Fruit fly (Drosophila melanogaster): ENCODE data around the gene CG4709.

Gene CG4709

DNA sequence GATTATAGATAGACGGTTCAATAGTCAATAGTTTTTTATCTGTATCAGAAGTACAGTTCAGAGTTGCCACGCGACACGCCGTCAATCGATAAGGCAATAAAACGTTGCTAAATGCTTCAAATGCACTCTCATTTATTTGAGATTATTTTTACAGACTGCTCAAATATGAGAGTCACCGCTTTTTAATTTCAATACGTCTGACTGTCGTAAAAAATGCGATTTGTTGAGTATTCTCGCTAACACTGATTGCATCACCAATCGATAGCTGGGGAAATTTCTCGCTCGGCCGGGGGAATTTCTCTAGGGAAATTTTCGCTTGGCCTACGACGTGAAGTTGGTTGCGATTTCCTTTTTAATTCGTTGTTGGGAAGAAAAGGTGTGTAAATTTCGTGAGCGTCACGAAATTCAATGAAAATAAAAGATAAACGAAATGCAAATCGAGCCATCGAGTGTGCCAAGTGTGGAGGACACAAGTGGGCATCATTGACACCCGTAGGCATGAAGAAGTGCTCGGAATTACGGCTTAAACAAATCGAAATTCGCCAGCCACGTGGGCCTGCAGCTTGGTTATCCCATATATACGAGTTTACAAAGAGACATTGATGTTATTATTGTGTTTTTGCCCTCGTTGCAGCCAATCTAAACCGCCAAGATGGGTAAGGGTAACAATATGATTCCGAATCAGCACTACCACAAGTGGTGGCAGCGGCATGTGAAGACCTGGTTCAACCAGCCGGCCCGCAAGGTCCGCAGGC, 13.0 kb downstream of the CG4709 start, which contains the start of the genes Dref and RpL13:
Gene Dref, minus strand, starts transcription at position 247 of the 755 bp plus-strand sequence.
Gene RpL13, plus strand, starts transcription at position 331 of the 755 bp plus-strand sequence.
- TF ChIP-seq Jra (GFP tag; optimal IDR thresholded peaks at IDR 0.05) (peak; percentile 71), Dif (GFP tag; optimal IDR thresholded peaks at IDR 0.05; ENCODE audit: partially characterized antibody) (no peak), brk (GFP tag; optimal IDR thresholded peaks at IDR 0.05) (no peak), sage (GFP tag; optimal IDR thresholded peaks at IDR 0.05) (no peak), pan (optimal IDR thresholded peaks at IDR 0.05) (no peak), Hnf4 (GFP tag; optimal IDR thresholded peaks at IDR 0.05) (peak; percentile 84), lola (GFP tag; optimal IDR thresholded peaks at IDR 0.05) (no peak), Hr78 (GFP tag; optimal IDR thresholded peaks at IDR 0.05) (no peak), ey (GFP tag; optimal IDR thresholded peaks at IDR 0.05) (peak; percentile 74), Hr83 (GFP tag; optimal IDR thresholded peaks at IDR 0.05; ENCODE audit: poor library complexity, severe bottlenecking) (peak; percentile 94), CrebA (GFP tag; optimal IDR thresholded peaks at IDR 0.05; ENCODE audit: borderline replicate concordance) (no peak), Abd-B (GFP tag; optimal IDR thresholded peaks at IDR 0.05) (no peak), woc (GFP tag; optimal IDR thresholded peaks at IDR 0.05) (peak; percentile 53), Rel (GFP tag; optimal IDR thresholded peaks at IDR 0.05) (no peak), Rel (tag; optimal IDR thresholded peaks at IDR 0.05) (peak; percentile 80), psq (GFP tag; optimal IDR thresholded peaks at IDR 0.05) (peak; percentile 60), N (GFP tag; optimal IDR thresholded peaks at IDR 0.05) (no peak), Sp1 (GFP tag; optimal IDR thresholded peaks at IDR 0.05) (peak; percentile 93), OdsH (GFP tag; optimal IDR thresholded peaks at IDR 0.05) (peak; percentile 88), dsf (GFP tag; optimal IDR thresholded peaks at IDR 0.05; ENCODE audit: borderline replicate concordance) (peak; percentile 53), Myc (optimal IDR thresholded peaks at IDR 0.05) (peak; percentile 77), h (GFP tag; optimal IDR thresholded peaks at IDR 0.05) (peak; percentile 90), jim (GFP tag; optimal IDR thresholded peaks at IDR 0.05) (no peak), usp (GFP tag; optimal IDR thresholded peaks at IDR 0.05) (no peak), Vsx2 (GFP tag; optimal IDR thresholded peaks at IDR 0.05; ENCODE audit: partially characterized antibody) (no peak), CG32264 (GFP tag; optimal IDR thresholded peaks at IDR 0.05) (peak; percentile 57), dl (GFP tag; optimal IDR thresholded peaks at IDR 0.05; ENCODE audit: insufficient read depth in 1 of 2, partially characterized antibody in 2 of 2) (no peak), br (GFP tag; optimal IDR thresholded peaks at IDR 0.05) (peak; percentile 88), rgr (GFP tag; optimal IDR thresholded peaks at IDR 0.05) (peak; percentile 88), fru (GFP tag; optimal IDR thresholded peaks at IDR 0.05) (peak; percentile 83), foxo (GFP tag; optimal IDR thresholded peaks at IDR 0.05) (peak; percentile 67 to 73), Dfd (GFP tag; optimal IDR thresholded peaks at IDR 0.05) (no peak), HLH106 (tag; optimal IDR thresholded peaks at IDR 0.05) (peak; percentile 81), CG9705 (GFP tag; optimal IDR thresholded peaks at IDR 0.05) (peak; percentile 88), dmrt93B (GFP tag; optimal IDR thresholded peaks at IDR 0.05) (peak; percentile 86), GATAd (GFP tag; optimal IDR thresholded peaks at IDR 0.05) (no peak), Mio (GFP tag; optimal IDR thresholded peaks at IDR 0.05) (peak; percentile 43), tai (GFP tag; optimal IDR thresholded peaks at IDR 0.05) (no peak), sv (GFP tag; optimal IDR thresholded peaks at IDR 0.05) (peak; percentile 65)

DNA sequence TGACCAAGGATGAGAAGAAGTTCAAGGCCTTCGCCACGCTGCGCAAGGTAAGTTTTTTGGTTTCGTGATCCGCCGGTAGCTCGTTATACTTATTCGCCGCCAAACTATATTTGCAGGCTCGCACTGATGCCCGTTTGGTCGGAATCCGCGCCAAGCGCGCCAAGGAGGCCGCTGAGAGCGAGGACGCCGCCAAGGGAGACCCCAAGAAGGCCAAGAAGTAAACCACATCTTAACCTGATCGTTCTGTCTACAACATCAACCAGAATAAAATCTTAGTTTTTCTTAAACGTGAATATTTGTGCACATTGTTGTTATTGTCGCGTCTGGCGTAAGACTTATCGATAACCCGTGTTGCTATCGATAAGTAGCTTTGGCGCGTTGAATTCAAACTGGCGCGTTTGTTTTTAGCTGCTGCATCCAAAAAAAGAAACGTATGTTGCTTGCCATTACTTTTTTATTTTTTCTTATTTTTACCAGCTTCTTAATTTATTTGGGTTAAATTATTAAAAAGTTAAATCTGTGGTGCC, 14.1 kb downstream of the CG4709 start:
- TF ChIP-seq Myc (optimal IDR thresholded peaks at IDR 0.05) (no peak), psq (GFP tag; optimal IDR thresholded peaks at IDR 0.05) (no peak), usp (GFP tag; optimal IDR thresholded peaks at IDR 0.05) (no peak), Sp1 (GFP tag; optimal IDR thresholded peaks at IDR 0.05) (no peak), GATAd (GFP tag; optimal IDR thresholded peaks at IDR 0.05) (no peak), ey (GFP tag; optimal IDR thresholded peaks at IDR 0.05) (no peak)

Measured in whole organism, wandering third instar larva.